Worm (Caenorhabditis elegans): Measurements from ENCODE around the gene hsp-60.

hsp-60 gene

DNA sequence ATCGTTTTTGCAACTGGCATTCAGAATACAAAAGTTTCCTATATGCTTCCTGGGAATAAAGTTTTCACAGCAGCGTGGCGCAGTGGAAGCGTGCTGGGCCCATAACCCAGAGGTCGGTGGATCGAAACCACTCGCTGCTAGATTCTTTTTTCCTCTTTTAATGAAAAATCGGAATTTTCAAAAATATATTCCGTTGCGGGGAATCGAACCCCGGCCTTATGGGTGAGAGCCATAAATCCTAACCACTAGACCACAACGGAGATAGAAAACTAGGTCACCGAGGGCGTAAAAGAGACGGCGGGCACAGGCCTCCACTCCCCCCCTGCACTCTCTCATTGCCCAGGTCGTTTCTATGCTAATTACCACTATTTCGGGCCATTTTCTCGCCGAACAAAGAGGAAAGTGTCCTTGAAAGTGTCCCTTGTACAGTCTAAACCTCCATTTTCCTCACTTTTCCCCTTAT is 15.0 kb upstream of the hsp-60 start, which contains the start of gene Y22D7AL.6:
Y22D7AL.6 (plus strand) TSS at position 413 of the 463 bp plus-strand sequence.
- TF ChIP-seq hmg-4 (GFP tag; optimal IDR thresholded peaks at IDR 0.05) (peak; percentile 96), tra-4 (tag; optimal IDR thresholded peaks at IDR 0.05) (peak; percentile 72), aly-1 (tag; optimal IDR thresholded peaks at IDR 0.05) (peak; percentile 75), ceh-13 (GFP tag; optimal IDR thresholded peaks at IDR 0.05) (peak; percentile 72), sea-1 (GFP tag; conservative IDR thresholded peaks at IDR 0.05) (peak; percentile 89), F13C5.2 (tag; optimal IDR thresholded peaks at IDR 0.05) (peak; percentile 75), ets-7 (tag; optimal IDR thresholded peaks at IDR 0.05) (peak; percentile 66), ceh-36 (tag; optimal IDR thresholded peaks at IDR 0.05) (peak; percentile 82), flt-1 (GFP tag; IDR thresholded peaks at IDR 0.05) (peak; percentile 88), B0310.2 (tag; optimal IDR thresholded peaks at IDR 0.05) (peak; percentile 87), tbx-37 (GFP tag; conservative IDR thresholded peaks at IDR 0.05) (peak; percentile 77), tbx-11 (GFP tag; IDR thresholded peaks at IDR 0.05) (peak; percentile 78), hmbx-1 (tag; optimal IDR thresholded peaks at IDR 0.05) (peak; percentile 64), ama-1 (optimal IDR thresholded peaks at IDR 0.05) (no peak), hnd-1 (tag; optimal IDR thresholded peaks at IDR 0.05) (peak; percentile 69), scrt-1 (GFP tag; IDR thresholded peaks at IDR 0.05) (peak; percentile 93), pes-1 (GFP tag; IDR thresholded peaks at IDR 0.05) (peak; percentile 92)

DNA sequence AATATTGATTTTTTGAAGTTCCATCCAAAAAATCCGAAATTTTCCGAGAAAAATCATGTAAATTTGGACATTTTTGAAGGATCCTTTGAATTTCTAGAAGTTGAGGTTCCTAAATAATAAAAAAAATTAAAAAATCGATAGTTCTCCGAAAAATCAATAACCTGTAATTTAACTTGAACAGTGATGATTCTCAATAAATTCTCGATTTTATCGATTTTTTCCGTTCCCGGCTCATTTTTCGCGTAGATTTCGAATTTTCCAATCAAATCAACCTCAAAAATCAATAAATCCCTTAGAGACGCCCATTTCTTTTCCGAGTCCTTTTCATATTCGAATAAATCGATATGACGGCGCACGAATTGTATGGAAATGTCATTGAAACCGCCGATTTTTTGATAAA is 11.9 kb upstream of the hsp-60 start:
- no peak for TF ChIP-seq hmg-4 (GFP tag; optimal IDR thresholded peaks at IDR 0.05)
- TF ChIP-seq ceh-13 (GFP tag; optimal IDR thresholded peaks at IDR 0.05) = no peak
- TF ChIP-seq pes-1 (GFP tag; IDR thresholded peaks at IDR 0.05) = no peak
- no peak for TF ChIP-seq F13C5.2 (tag; optimal IDR thresholded peaks at IDR 0.05)
- TF ChIP-seq flt-1 (GFP tag; IDR thresholded peaks at IDR 0.05) = no peak
- TF ChIP-seq tra-4 (tag; optimal IDR thresholded peaks at IDR 0.05) = no peak
- TF ChIP-seq ets-7 (tag; optimal IDR thresholded peaks at IDR 0.05) = no peak
- TF ChIP-seq ama-1 (optimal IDR thresholded peaks at IDR 0.05) = no peak
- no peak for TF ChIP-seq tbx-37 (GFP tag; conservative IDR thresholded peaks at IDR 0.05)
- TF ChIP-seq sea-1 (GFP tag; conservative IDR thresholded peaks at IDR 0.05) = no peak
- no peak for TF ChIP-seq B0310.2 (tag; optimal IDR thresholded peaks at IDR 0.05)
- no peak for TF ChIP-seq aly-1 (tag; optimal IDR thresholded peaks at IDR 0.05)
- TF ChIP-seq hmbx-1 (tag; optimal IDR thresholded peaks at IDR 0.05) = no peak
- no peak for TF ChIP-seq tbx-11 (GFP tag; IDR thresholded peaks at IDR 0.05)

DNA sequence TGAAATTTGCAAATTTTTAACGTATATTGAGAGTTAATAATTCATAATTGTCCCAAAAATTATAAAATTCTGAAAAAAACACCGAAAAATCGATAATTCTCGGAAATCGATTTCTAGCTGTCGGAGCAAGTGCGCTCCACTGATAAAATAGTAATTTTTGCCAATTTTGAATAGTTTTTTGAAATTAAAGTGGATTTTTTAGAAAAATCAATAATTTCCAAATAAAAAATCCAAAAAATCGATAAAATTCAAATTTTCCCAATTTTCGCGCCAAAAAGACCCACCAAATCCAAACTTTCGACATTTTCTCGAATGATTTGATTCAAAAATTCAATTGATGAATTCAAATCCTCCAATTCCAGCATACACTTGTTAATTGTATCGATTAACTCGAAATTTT is 8.6 kb upstream of the hsp-60 start:
- TF ChIP-seq ceh-13 (GFP tag; optimal IDR thresholded peaks at IDR 0.05) (no peak), tbx-37 (GFP tag; conservative IDR thresholded peaks at IDR 0.05) (no peak), flt-1 (GFP tag; IDR thresholded peaks at IDR 0.05) (no peak), F13C5.2 (tag; optimal IDR thresholded peaks at IDR 0.05) (no peak)

DNA sequence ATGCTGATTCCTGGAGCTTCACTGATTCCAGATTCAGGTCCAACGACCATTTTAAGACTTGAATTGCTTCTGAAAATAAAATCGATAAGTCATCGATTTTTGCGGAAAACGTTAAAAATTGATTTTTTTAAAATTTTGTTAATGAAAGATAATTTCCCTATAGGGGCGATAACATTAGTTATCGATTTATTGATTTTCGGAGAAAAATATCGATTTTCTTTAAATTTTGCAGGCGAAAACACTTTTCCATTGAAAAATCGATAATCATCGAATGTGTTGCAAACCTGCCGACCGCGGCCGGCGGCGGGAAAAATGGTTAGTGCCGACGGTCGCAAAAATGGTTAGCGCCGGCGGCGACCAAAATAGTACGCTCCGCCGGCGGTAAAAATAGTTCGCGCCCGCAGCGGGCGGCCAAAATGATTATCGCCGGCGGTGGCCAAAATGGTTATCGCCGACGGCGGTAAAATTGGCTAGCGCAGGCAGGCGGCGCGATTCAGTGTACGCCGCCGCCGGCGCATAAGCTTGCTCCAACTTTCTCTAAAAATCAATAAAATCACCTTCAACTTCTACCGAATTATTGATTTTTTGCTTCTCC is 6.5 kb upstream of the hsp-60 start:
- TF ChIP-seq pes-1 (GFP tag; IDR thresholded peaks at IDR 0.05) (0 out of 2 replicates have a peak, but pooled peaks have one; percentile 51), hmg-4 (GFP tag; optimal IDR thresholded peaks at IDR 0.05) (no peak)

DNA sequence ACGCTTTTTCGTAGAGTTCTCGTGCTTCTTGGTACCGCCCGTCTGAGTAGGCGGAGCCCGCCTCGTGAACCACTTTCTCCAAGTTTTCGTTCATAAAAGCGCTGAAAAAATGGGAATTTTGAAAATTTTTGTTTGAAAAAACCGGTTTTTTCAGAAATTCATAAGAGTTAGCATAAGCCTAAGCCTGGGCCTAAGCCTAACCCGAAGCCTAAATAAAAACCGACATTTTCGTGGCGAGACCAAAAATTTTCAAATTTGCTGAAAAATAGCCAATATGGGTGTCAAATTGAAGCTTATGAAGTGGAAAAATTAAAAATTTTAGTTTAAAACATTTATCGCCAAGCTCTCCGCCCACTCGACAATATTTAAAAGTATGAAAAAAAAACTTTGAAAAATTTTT is 5.6 kb upstream of the hsp-60 start, which contains the start of gene Y22D7AL.9:
Y22D7AL.9 (minus strand) TSS at position 101 of the 400 bp plus-strand sequence.
- no peak for TF ChIP-seq ama-1 (optimal IDR thresholded peaks at IDR 0.05)
- TF ChIP-seq ceh-36 (tag; optimal IDR thresholded peaks at IDR 0.05) = no peak
- no peak for TF ChIP-seq flt-1 (GFP tag; IDR thresholded peaks at IDR 0.05)
- TF ChIP-seq hmbx-1 (tag; optimal IDR thresholded peaks at IDR 0.05) = no peak
- TF ChIP-seq tbx-11 (GFP tag; IDR thresholded peaks at IDR 0.05) = no peak
- no peak for TF ChIP-seq tra-4 (tag; optimal IDR thresholded peaks at IDR 0.05)
- no peak for TF ChIP-seq tbx-37 (GFP tag; conservative IDR thresholded peaks at IDR 0.05)
- TF ChIP-seq scrt-1 (GFP tag; IDR thresholded peaks at IDR 0.05) = no peak
- no peak for TF ChIP-seq hnd-1 (tag; optimal IDR thresholded peaks at IDR 0.05)
- no peak for TF ChIP-seq sea-1 (GFP tag; conservative IDR thresholded peaks at IDR 0.05)
- TF ChIP-seq F13C5.2 (tag; optimal IDR thresholded peaks at IDR 0.05) = no peak
- no peak for TF ChIP-seq ceh-13 (GFP tag; optimal IDR thresholded peaks at IDR 0.05)
- no peak for TF ChIP-seq hmg-4 (GFP tag; optimal IDR thresholded peaks at IDR 0.05)
- no peak for TF ChIP-seq B0310.2 (tag; optimal IDR thresholded peaks at IDR 0.05)
- no peak for TF ChIP-seq aly-1 (tag; optimal IDR thresholded peaks at IDR 0.05)
- TF ChIP-seq ets-7 (tag; optimal IDR thresholded peaks at IDR 0.05) = no peak
- TF ChIP-seq pes-1 (GFP tag; IDR thresholded peaks at IDR 0.05) = no peak

DNA sequence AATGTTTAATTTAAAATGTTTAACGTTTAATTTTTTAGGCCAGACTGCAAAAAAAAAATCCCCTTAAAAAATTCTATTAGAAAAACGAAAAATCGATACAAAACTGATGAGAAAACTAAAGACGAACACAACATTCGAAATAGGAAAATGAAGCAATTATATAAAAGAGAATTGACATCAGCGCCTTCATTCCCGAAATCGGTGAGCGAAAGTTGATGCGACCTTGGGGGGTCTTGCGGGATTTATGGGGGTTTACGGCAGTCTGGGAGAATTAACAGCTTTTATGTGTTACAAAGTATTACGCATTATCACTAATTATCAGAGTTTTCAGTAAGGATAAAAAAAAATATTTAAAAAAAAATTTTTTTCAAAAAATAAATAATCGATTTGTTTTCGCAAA is 5.1 kb upstream of the hsp-60 start:
- TF ChIP-seq aly-1 (tag; optimal IDR thresholded peaks at IDR 0.05) = no peak
- TF ChIP-seq scrt-1 (GFP tag; IDR thresholded peaks at IDR 0.05) = no peak
- no peak for TF ChIP-seq F13C5.2 (tag; optimal IDR thresholded peaks at IDR 0.05)
- TF ChIP-seq ets-7 (tag; optimal IDR thresholded peaks at IDR 0.05) = no peak
- no peak for TF ChIP-seq ama-1 (optimal IDR thresholded peaks at IDR 0.05)
- no peak for TF ChIP-seq tra-4 (tag; optimal IDR thresholded peaks at IDR 0.05)
- TF ChIP-seq hmg-4 (GFP tag; optimal IDR thresholded peaks at IDR 0.05) = no peak
- no peak for TF ChIP-seq ceh-13 (GFP tag; optimal IDR thresholded peaks at IDR 0.05)
- TF ChIP-seq flt-1 (GFP tag; IDR thresholded peaks at IDR 0.05) = no peak
- no peak for TF ChIP-seq tbx-37 (GFP tag; conservative IDR thresholded peaks at IDR 0.05)

DNA sequence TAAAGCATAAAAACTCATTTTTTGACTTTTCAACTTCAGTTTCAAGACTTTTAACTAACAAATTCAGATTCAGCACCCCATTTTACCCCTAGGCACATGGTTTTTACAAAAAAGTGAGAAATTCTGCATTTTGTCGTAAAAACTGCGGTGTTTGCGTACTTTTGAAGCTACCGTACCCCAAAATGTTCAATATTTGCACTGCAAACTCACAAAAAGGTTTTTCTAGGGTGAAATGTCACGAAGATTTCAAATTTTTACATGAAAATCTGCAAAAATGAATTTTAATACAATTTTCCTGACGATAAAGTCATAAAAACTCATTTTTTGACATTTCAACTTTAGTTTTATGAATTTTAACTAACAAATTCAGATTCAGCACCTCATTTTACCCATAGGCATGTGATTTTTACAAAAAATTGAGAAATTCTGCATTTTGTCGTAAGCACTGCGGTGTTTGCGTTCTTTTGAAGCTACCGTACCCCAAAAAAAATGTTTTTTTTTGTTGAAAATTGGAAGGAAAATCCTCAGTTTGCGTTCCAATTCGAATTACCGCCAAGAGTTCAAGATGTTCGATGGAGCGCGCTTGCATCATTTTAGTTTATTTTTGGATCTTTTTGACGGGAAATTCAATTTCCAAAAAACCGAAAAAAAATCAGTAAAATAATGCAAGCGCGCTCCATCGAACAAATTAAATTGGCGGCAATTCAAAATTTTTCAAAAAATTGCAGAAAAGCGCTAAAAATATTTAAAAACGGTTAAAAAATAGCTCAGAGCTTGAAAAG is 3.1 kb upstream of the hsp-60 start:
- TF ChIP-seq hmbx-1 (tag; optimal IDR thresholded peaks at IDR 0.05) (no peak), tbx-37 (GFP tag; conservative IDR thresholded peaks at IDR 0.05) (no peak), sea-1 (GFP tag; conservative IDR thresholded peaks at IDR 0.05) (0 out of 2 replicates have a peak, but pooled peaks have one; percentile 38), pes-1 (GFP tag; IDR thresholded peaks at IDR 0.05) (no peak), aly-1 (tag; optimal IDR thresholded peaks at IDR 0.05) (no peak), ceh-36 (tag; optimal IDR thresholded peaks at IDR 0.05) (no peak), B0310.2 (tag; optimal IDR thresholded peaks at IDR 0.05) (peak; percentile 44), ceh-13 (GFP tag; optimal IDR thresholded peaks at IDR 0.05) (no peak), ets-7 (tag; optimal IDR thresholded peaks at IDR 0.05) (no peak), F13C5.2 (tag; optimal IDR thresholded peaks at IDR 0.05) (no peak), scrt-1 (GFP tag; IDR thresholded peaks at IDR 0.05) (no peak), hmg-4 (GFP tag; optimal IDR thresholded peaks at IDR 0.05) (no peak), flt-1 (GFP tag; IDR thresholded peaks at IDR 0.05) (no peak), hnd-1 (tag; optimal IDR thresholded peaks at IDR 0.05) (no peak)

Data from whole organism, early embryonic.